Fruit fly (Drosophila melanogaster): ENCODE results near the gene Ccdc39.

Ccdc39 gene

dm6 chr3R:4813172-4813716 lies 28.7 kb upstream of the Ccdc39 start (continued):
- TF ChIP-seq kah (GFP tag; optimal IDR thresholded peaks at IDR 0.05) (peak; percentile 70), CG11695 (GFP tag; IDR thresholded peaks at IDR 0.05) (0 out of 3 replicates have a peak, but pooled peaks have one; percentile 32), CG4328 (GFP tag; optimal IDR thresholded peaks at IDR 0.05) (peak; percentile 67), cad (GFP tag; optimal IDR thresholded peaks at IDR 0.05) (no peak), slbo (GFP tag; IDR thresholded peaks at IDR 0.05) (peak; percentile 81), CG14965 (GFP tag; optimal IDR thresholded peaks at IDR 0.05; ENCODE audit: borderline replicate concordance) (no peak), tio (GFP tag; optimal IDR thresholded peaks at IDR 0.05) (no peak), CHES-1-like (GFP tag; optimal IDR thresholded peaks at IDR 0.05) (peak; percentile 28)

- TF ChIP-seq Dip3 (GFP tag; optimal IDR thresholded peaks at IDR 0.05) (no peak), CG7357 (GFP tag; IDR thresholded peaks at IDR 0.05) (peak; percentile 88), ems (GFP tag; optimal IDR thresholded peaks at IDR 0.05) (no peak), CG31365 (tag; optimal IDR thresholded peaks at IDR 0.05) (peak; percentile 15), bigmax (GFP tag; optimal IDR thresholded peaks at IDR 0.05) (no peak), z (GFP tag; IDR thresholded peaks at IDR 0.05) (0 out of 3 replicates have a peak, but pooled peaks have one; percentile 21), Doc2 (GFP tag; IDR thresholded peaks at IDR 0.05) (no peak), p53 (GFP tag; optimal IDR thresholded peaks at IDR 0.05) (no peak), Sox100B (GFP tag; optimal IDR thresholded peaks at IDR 0.05) (no peak), tup (GFP tag; optimal IDR thresholded peaks at IDR 0.05) (no peak), maf-S (GFP tag; optimal IDR thresholded peaks at IDR 0.05) (no peak), NC2α (GFP tag; optimal IDR thresholded peaks at IDR 0.05) (no peak), sob (GFP tag; IDR thresholded peaks at IDR 0.05) (no peak), CG7928 (GFP tag; optimal IDR thresholded peaks at IDR 0.05) (no peak), Eip74EF (GFP tag; optimal IDR thresholded peaks at IDR 0.05) (peak in 1 of 2 experiments; percentile 29), bab2 (GFP tag; optimal IDR thresholded peaks at IDR 0.05) (no peak), CG12391 (tag; optimal IDR thresholded peaks at IDR 0.05) (peak; percentile 6), CG18619 (GFP tag; optimal IDR thresholded peaks at IDR 0.05) (no peak), CG2199 (GFP tag; IDR thresholded peaks at IDR 0.05) (0 out of 3 replicates have a peak, but pooled peaks have one; percentile 44), Dfd (GFP tag; optimal IDR thresholded peaks at IDR 0.05) (peak in 1 of 2 experiments; percentile 14), E2f2 (GFP tag; IDR thresholded peaks at IDR 0.05) (peak; percentile 43), CG31441 (GFP tag; IDR thresholded peaks at IDR 0.05) (no peak), Lhr (GFP tag; optimal IDR thresholded peaks at IDR 0.05) (peak; percentile 18), CG8478 (optimal IDR thresholded peaks at IDR 0.05) (no peak), CG12219 (GFP tag; optimal IDR thresholded peaks at IDR 0.05) (no peak), CG33557 (GFP tag; optimal IDR thresholded peaks at IDR 0.05) (peak; percentile 21), Abd-B (GFP tag; optimal IDR thresholded peaks at IDR 0.05) (peak; percentile 37), Side (GFP tag; optimal IDR thresholded peaks at IDR 0.05) (no peak), Gsc (GFP tag; IDR thresholded peaks at IDR 0.05) (no peak), kay (GFP tag; optimal IDR thresholded peaks at IDR 0.05) (no peak), knrl (GFP tag; IDR thresholded peaks at IDR 0.05; ENCODE audit: partially characterized antibody) (peak; percentile 40; the same call in 1 of the 3 replicates), CG12155 (GFP tag; optimal IDR thresholded peaks at IDR 0.05) (peak; percentile 62), CG3065 (GFP tag; optimal IDR thresholded peaks at IDR 0.05) (no peak), salm (tag; optimal IDR thresholded peaks at IDR 0.05) (peak; percentile 2), CG34376 (GFP tag; optimal IDR thresholded peaks at IDR 0.05) (peak; percentile 36), CG32767 (GFP tag; IDR thresholded peaks at IDR 0.05) (no peak), bowl (GFP tag; IDR thresholded peaks at IDR 0.05) (no peak), pnt (GFP tag; optimal IDR thresholded peaks at IDR 0.05) (no peak), CkIIα-i1 (GFP tag; IDR thresholded peaks at IDR 0.05) (no peak), dysf (GFP tag; IDR thresholded peaks at IDR 0.05) (peak; percentile 32; the same call in 1 of the 3 replicates), Drgx (GFP tag; IDR thresholded peaks at IDR 0.05) (no peak), Sox102F (GFP tag; optimal IDR thresholded peaks at IDR 0.05) (no peak)
These were observed 27.5 kb upstream of the Ccdc39 start, which contains the start of the genes Hus1-like and ctrip for dm6 chr3R:4811936-4812534. Gene Hus1-like, minus strand, starts transcription at chr3R:4812096. Gene ctrip, minus strand, starts transcription at chr3R:4812096.
